Fruit fly (Drosophila melanogaster): ENCODE results near the gene RpL34b.

DNA sequence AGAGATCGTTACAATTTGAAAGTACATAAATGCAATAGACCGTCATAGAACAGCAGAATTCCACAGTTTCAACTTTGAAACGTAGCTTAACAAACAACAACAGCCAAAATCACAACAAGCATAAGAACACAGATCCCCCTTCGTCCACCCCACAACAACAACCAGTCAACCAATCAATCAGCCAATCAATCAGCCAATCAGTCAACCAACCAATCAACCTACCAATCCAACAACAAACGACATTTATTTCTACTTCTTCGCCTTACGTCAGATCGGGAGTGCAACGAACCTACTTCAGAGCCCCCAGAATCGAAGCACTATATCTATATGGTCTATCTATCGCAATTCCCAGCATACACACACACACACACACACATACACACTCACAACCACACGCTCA lies 49.6 kb upstream of the RpL34b start:
- no peak for TF ChIP-seq Hr96 (GFP tag; optimal IDR thresholded peaks at IDR 0.05)
- TF ChIP-seq CG12768 (GFP tag; optimal IDR thresholded peaks at IDR 0.05) = no peak

All from whole organism, adult.